Worm (Caenorhabditis elegans) whole organism, L1 larva: Measurements from ENCODE around the gene C17H11.6.
A peak's percentile ranks its signal among the peaks of the same experiment; 100 is the strongest.

Source experiments
- Y116A8C.19 ChIP-seq: sonication (generic microtip); optimal IDR thresholded peaks from 2 replicates; lab custom pipeline; 2016; ENCODE audit warnings: missing compliant biosample characterization, missing genetic modification characterization, borderline replicate concordance
- aha-1 ChIP-seq: fragments of 150-350 bp; optimal IDR thresholded peaks from 2 replicates; lab custom pipeline; 2014; ENCODE audit warnings: missing biosample characterization, missing genetic modification characterization
- blmp-1 ChIP-seq: fragments of 150-350 bp; optimal IDR thresholded peaks from 2 replicates; lab custom pipeline; 2014; ENCODE audit warnings: missing biosample characterization, missing genetic modification characterization
- ceh-8 ChIP-seq: fragments of 200-800 bp; sonication (Bioruptor generic); optimal IDR thresholded peaks from 2 replicates; lab custom pipeline; 2018; ENCODE audit warnings: mild to moderate bottlenecking, missing genetic modification characterization, moderate library complexity, missing compliant biosample characterization
- ceh-82 ChIP-seq, 3 experiments: fragments of 150-350 bp in 1 of 3; sonication (generic microtip) in 2 of 3; optimal IDR thresholded peaks; 2 replicates each; lab custom pipeline; 2014 to 2017; ENCODE audit warnings: missing biosample characterization in 3 of 3, missing genetic modification characterization in 3 of 3
- ceh-88 ChIP-seq: fragments of 200-800 bp; sonication (Bioruptor generic); IDR thresholded peaks from 2 replicates; pipeline ENCODE4 v1.3.6; 2022; ENCODE audit warnings: missing genetic modification characterization, missing compliant biosample characterization
- dsc-1 ChIP-seq: sonication (generic microtip); optimal IDR thresholded peaks from 2 replicates; lab custom pipeline; 2016; ENCODE audit warnings: mild to moderate bottlenecking, missing genetic modification characterization, missing compliant biosample characterization
- efl-1 ChIP-seq, 4 experiments: fragments of 150-350 bp; optimal IDR thresholded peaks in 3 of 4; peaks in 1 of 4; 1 replicate in 1 of 4; 2 replicates in 3 of 4; lab custom pipeline; 2014; ENCODE audit warnings: missing biosample characterization in 2 of 4, missing genetic modification characterization in 2 of 4, missing genetic modification reagents in 2 of 4
- elt-2 ChIP-seq: sonication (generic microtip); optimal IDR thresholded peaks from 2 replicates; lab custom pipeline; 2016; ENCODE audit warnings: missing genetic modification characterization, mild to moderate bottlenecking, inconsistent platforms, missing compliant biosample characterization, missing genetic modification reagents
- elt-3 ChIP-seq, 6 experiments: fragments of 150-350 bp in 1 of 6; sonication (generic microtip); optimal IDR thresholded peaks; 2 replicates each; lab custom pipeline; 2017 to 2018; ENCODE audit warnings: missing biosample characterization in 6 of 6, missing genetic modification characterization in 6 of 6, inconsistent platforms in 1 of 6
- ets-5 ChIP-seq: fragments of 200-800 bp; sonication (Bioruptor generic); IDR thresholded peaks from 2 replicates; pipeline ENCODE4 v1.3.6; 2022; ENCODE audit warnings: missing genetic modification characterization, missing compliant biosample characterization
- fkh-4 ChIP-seq: sonication (generic microtip); optimal IDR thresholded peaks from 2 replicates; lab custom pipeline; 2016; ENCODE audit warnings: missing compliant biosample characterization, missing genetic modification characterization, borderline replicate concordance
- fos-1 ChIP-seq: fragments of 150-350 bp; optimal IDR thresholded peaks from 2 replicates; lab custom pipeline; 2014; ENCODE audit warnings: missing biosample characterization, missing genetic modification characterization
- hpl-2 ChIP-seq: fragments of 150-350 bp; optimal IDR thresholded peaks from 2 replicates; lab custom pipeline; 2014; ENCODE audit warnings: missing biosample characterization, missing genetic modification reagents, missing genetic modification characterization
- jun-1 ChIP-seq: fragments of 150-350 bp; optimal IDR thresholded peaks from 2 replicates; lab custom pipeline; 2014; ENCODE audit warnings: missing biosample characterization, missing genetic modification reagents, missing genetic modification characterization
- lin-15B ChIP-seq: fragments of 150-350 bp; sonication (generic microtip); optimal IDR thresholded peaks from 3 replicates; lab custom pipeline; 2014; ENCODE audit warnings: missing biosample characterization, missing genetic modification characterization
- lin-35 ChIP-seq, 2 experiments: fragments of 150-350 bp; optimal IDR thresholded peaks; 2 replicates each; lab custom pipeline; 2014; ENCODE audit warnings: missing biosample characterization in 2 of 2, missing genetic modification characterization in 2 of 2, missing genetic modification reagents in 2 of 2
- lin-39 ChIP-seq: fragments of 150-350 bp; optimal IDR thresholded peaks from 2 replicates; lab custom pipeline; 2014; ENCODE audit warnings: missing biosample characterization, missing genetic modification reagents, missing genetic modification characterization
- lir-3 ChIP-seq: sonication (generic microtip); optimal IDR thresholded peaks from 2 replicates; lab custom pipeline; 2016; ENCODE audit warnings: mild to moderate bottlenecking, missing genetic modification characterization, moderate library complexity, missing compliant biosample characterization; ENCODE audit not compliant: poor library complexity
- lsy-2 ChIP-seq, 2 experiments: fragments of 150-350 bp; optimal IDR thresholded peaks; 2 replicates each; lab custom pipeline; 2014; ENCODE audit warnings: missing biosample characterization in 2 of 2, missing genetic modification characterization in 2 of 2
- mdl-1 ChIP-seq, 2 experiments: fragments of 150-350 bp; optimal IDR thresholded peaks; 2 replicates each; lab custom pipeline; 2014 to 2017; ENCODE audit warnings: missing biosample characterization in 2 of 2, missing genetic modification characterization in 2 of 2, inconsistent platforms in 1 of 2
- mep-1 ChIP-seq: fragments of 150-350 bp; optimal IDR thresholded peaks from 2 replicates; lab custom pipeline; 2014; ENCODE audit warnings: missing biosample characterization, missing genetic modification characterization
- nhr-19 ChIP-seq: fragments of 200-800 bp; sonication (Bioruptor generic); conservative IDR thresholded peaks from 2 replicates; pipeline ENCODE4 v1.3.6; 2022; ENCODE audit warnings: missing genetic modification characterization, missing compliant biosample characterization
- nhr-20 ChIP-seq: sonication (generic microtip); optimal IDR thresholded peaks from 2 replicates; lab custom pipeline; 2016; ENCODE audit warnings: mild to moderate bottlenecking, missing genetic modification characterization, missing compliant biosample characterization
- nhr-47 ChIP-seq: sonication (generic microtip); optimal IDR thresholded peaks from 2 replicates; lab custom pipeline; 2016; ENCODE audit warnings: mild to moderate bottlenecking, missing genetic modification characterization, moderate library complexity, missing compliant biosample characterization
- nhr-71 ChIP-seq: sonication (generic microtip); optimal IDR thresholded peaks from 2 replicates; lab custom pipeline; 2016; ENCODE audit warnings: mild to moderate bottlenecking, missing genetic modification characterization, moderate library complexity, missing compliant biosample characterization
- nhr-84 ChIP-seq: sonication (generic microtip); optimal IDR thresholded peaks from 2 replicates; lab custom pipeline; 2017; ENCODE audit warnings: missing biosample characterization, missing genetic modification characterization
- nhr-85 ChIP-seq: sonication (generic microtip); peaks from one replicate; lab custom pipeline; 2016; ENCODE audit warnings: missing genetic modification characterization, inconsistent platforms, missing compliant biosample characterization
- nhr-90 ChIP-seq: sonication (generic microtip); optimal IDR thresholded peaks from 2 replicates; lab custom pipeline; 2016; ENCODE audit warnings: mild to moderate bottlenecking, missing genetic modification characterization, missing compliant biosample characterization; ENCODE audit not compliant: poor library complexity
- pag-3 ChIP-seq: sonication (generic microtip); optimal IDR thresholded peaks from 2 replicates; lab custom pipeline; 2017; ENCODE audit warnings: missing genetic modification characterization, mild to moderate bottlenecking, missing compliant biosample characterization, antibody characterized with exemption, borderline replicate concordance; ENCODE audit not compliant: insufficient read depth
- pqm-1 ChIP-seq: sonication (generic microtip); optimal IDR thresholded peaks from 3 replicates; lab custom pipeline; 2017; ENCODE audit warnings: missing biosample characterization, missing genetic modification characterization
- rnt-1 ChIP-seq: sonication (generic microtip); optimal IDR thresholded peaks from 2 replicates; lab custom pipeline; 2016; ENCODE audit warnings: mild to moderate bottlenecking, missing genetic modification characterization, moderate library complexity, missing compliant biosample characterization
- skn-1 ChIP-seq: fragments of 150-350 bp; optimal IDR thresholded peaks from 2 replicates; lab custom pipeline; 2014; ENCODE audit warnings: missing biosample characterization, missing genetic modification characterization
- sptf-1 ChIP-seq: fragments of 150-350 bp; optimal IDR thresholded peaks from 2 replicates; lab custom pipeline; 2014; ENCODE audit warnings: missing biosample characterization, missing genetic modification characterization
- swsn-7 ChIP-seq: sonication (generic microtip); optimal IDR thresholded peaks from 2 replicates; lab custom pipeline; 2016; ENCODE audit warnings: missing genetic modification characterization, missing compliant biosample characterization
- tlp-1 ChIP-seq: fragments of 150-350 bp; optimal IDR thresholded peaks from 2 replicates; lab custom pipeline; 2014; ENCODE audit warnings: missing biosample characterization, missing genetic modification characterization
- unc-130 ChIP-seq: fragments of 150-350 bp; optimal IDR thresholded peaks from 2 replicates; lab custom pipeline; 2017; ENCODE audit warnings: missing biosample characterization, missing genetic modification characterization, inconsistent platforms
- unc-30 ChIP-seq: sonication (generic microtip); optimal IDR thresholded peaks from 2 replicates; lab custom pipeline; 2017; ENCODE audit warnings: missing biosample characterization, missing genetic modification characterization
- unc-98 ChIP-seq: fragments of 200-800 bp; sonication (Bioruptor generic); IDR thresholded peaks from 2 replicates; pipeline ENCODE4 v1.3.6; 2022; ENCODE audit warnings: missing genetic modification characterization, missing compliant biosample characterization
- vab-15 ChIP-seq: sonication (generic microtip); optimal IDR thresholded peaks from 2 replicates; lab custom pipeline; 2017; ENCODE audit warnings: missing genotype, mild to moderate bottlenecking, missing genetic modification characterization, missing compliant biosample characterization
- xbp-1 ChIP-seq: sonication (generic microtip); optimal IDR thresholded peaks from 2 replicates; lab custom pipeline; 2016; ENCODE audit warnings: missing genetic modification characterization, missing compliant biosample characterization
- zag-1 ChIP-seq: fragments of 150-350 bp; optimal IDR thresholded peaks from 2 replicates; lab custom pipeline; 2014; ENCODE audit warnings: missing biosample characterization, missing genetic modification characterization
- ztf-4 ChIP-seq: fragments of 150-350 bp; optimal IDR thresholded peaks from 2 replicates; lab custom pipeline; 2014; ENCODE audit warnings: missing biosample characterization, missing genetic modification characterization

The C17H11.6 gene

ce11 chrX:8246126-8246525 is 42.5 kb upstream of the C17H11.6 start, which contains the start of gene kqt-2:
TSS of gene kqt-2 (minus strand) at chrX:8246369.
- no peak for TF ChIP-seq ets-5 (GFP tag; lab: Robert Waterston, UW)
- TF ChIP-seq elt-2 (tag; lab: Kevin White, UChicago), result peak; percentile 62
- TF ChIP-seq nhr-19, result no peak
- TF ChIP-seq, all 84 proteins: peak for 1

ce11 chrX:8243116-8243515 is 39.5 kb upstream of the C17H11.6 start:
- TF ChIP-seq elt-2 (tag; lab: Kevin White, UChicago), result peak; percentile 93
- TF ChIP-seq jun-1 (tag; lab: Kevin White, UChicago), result peak; percentile 52
- TF ChIP-seq ceh-8 (GFP tag; lab: Kevin White, UChicago), result no peak
- TF ChIP-seq lin-35 (GFP tag; optimal IDR thresholded peaks at IDR 0.05; lab: Kevin White, UChicago), result peak in 1 of 2 experiments; percentile 44
- TF ChIP-seq nhr-20 (tag; lab: Kevin White, UChicago), result peak; percentile 14
- peak; percentile 6 for TF ChIP-seq hpl-2 (GFP tag; lab: Kevin White, UChicago)
- TF ChIP-seq tlp-1 (tag; lab: Kevin White, UChicago), result peak; percentile 37
- no peak for TF ChIP-seq lin-39
- TF ChIP-seq pqm-1 (tag; lab: Kevin White, UChicago), result peak; percentile 61
- TF ChIP-seq ets-5 (GFP tag; lab: Robert Waterston, UW), result no peak
- TF ChIP-seq aha-1, result no peak
- no peak for TF ChIP-seq lsy-2 (tag; optimal IDR thresholded peaks at IDR 0.05; lab: Kevin White, UChicago)
- TF ChIP-seq xbp-1 (tag; lab: Kevin White, UChicago), result peak; percentile 12
- TF ChIP-seq mdl-1 (tag; optimal IDR thresholded peaks at IDR 0.05; lab: Kevin White, UChicago), result peak in 1 of 2 experiments; percentile 44

- TF ChIP-seq unc-30 (tag; lab: Kevin White, UChicago), result no peak
- TF ChIP-seq elt-2 (tag; lab: Kevin White, UChicago), result peak; percentile 86
- peak in 1 of 2 experiments; percentile 3 for TF ChIP-seq lin-35 (GFP tag; optimal IDR thresholded peaks at IDR 0.05; lab: Kevin White, UChicago)
- TF ChIP-seq nhr-90, result peak; percentile 5
- peak in 1 of 2 experiments; percentile 50 for TF ChIP-seq mdl-1 (tag; optimal IDR thresholded peaks at IDR 0.05; lab: Kevin White, UChicago)
- no peak for TF ChIP-seq dsc-1 (tag; lab: Kevin White, UChicago)
- TF ChIP-seq nhr-71, result peak; percentile 29
These were observed 38.3 kb upstream of the C17H11.6 start, which contains the start of gene endu-2 for ce11 chrX:8241906-8242305. TSS of gene endu-2 (plus strand) at chrX:8242301.

ce11 chrX:8238639-8239055 is 35.1 kb upstream of the C17H11.6 start:
- peak; percentile 85 for TF ChIP-seq nhr-20 (tag; lab: Kevin White, UChicago)
- peak in 2 of 6 experiments; percentile 71 to 92 for TF ChIP-seq elt-3 (tag; optimal IDR thresholded peaks at IDR 0.05; lab: Kevin White, UChicago)
- TF ChIP-seq nhr-85 (tag; lab: Kevin White, UChicago), result peak; percentile 98
- TF ChIP-seq rnt-1 (tag; lab: Kevin White, UChicago), result no peak
- TF ChIP-seq sptf-1 (tag; lab: Kevin White, UChicago), result no peak
- no peak for TF ChIP-seq jun-1 (tag; lab: Kevin White, UChicago)
- TF ChIP-seq nhr-90, result peak; percentile 79
- peak; percentile 54 for TF ChIP-seq nhr-47
- TF ChIP-seq pag-3 (tag; lab: Kevin White, UChicago), result peak; percentile 43
- TF ChIP-seq ceh-88, result peak; percentile 22; the same call in 1 of the 2 replicates
- peak; percentile 80 for TF ChIP-seq nhr-71
- TF ChIP-seq elt-2 (tag; lab: Kevin White, UChicago), result peak; percentile 83
- peak; percentile 15 for TF ChIP-seq mep-1 (tag; lab: Kevin White, UChicago)
- no peak for TF ChIP-seq unc-130 (tag; lab: Kevin White, UChicago)
- TF ChIP-seq nhr-19, result peak; percentile 38; the same call in 1 of the 2 replicates
- TF ChIP-seq zag-1 (tag; lab: Kevin White, UChicago), result no peak
- peak; percentile 35 for TF ChIP-seq skn-1 (tag; lab: Kevin White, UChicago)
- no peak for TF ChIP-seq fos-1
- TF ChIP-seq unc-30 (tag; lab: Kevin White, UChicago), result no peak
- TF ChIP-seq mdl-1 (tag; optimal IDR thresholded peaks at IDR 0.05; lab: Kevin White, UChicago), result peak in 1 of 2 experiments; percentile 81
- peak; percentile 17 to 57 for TF ChIP-seq lsy-2 (tag; optimal IDR thresholded peaks at IDR 0.05; lab: Kevin White, UChicago)
- peak; percentile 72 for TF ChIP-seq blmp-1 (tag; lab: Kevin White, UChicago)
- no peak for TF ChIP-seq lin-15B (tag; lab: Kevin White, UChicago)
- TF ChIP-seq lir-3 (tag; lab: Kevin White, UChicago), result peak; percentile 3
- TF ChIP-seq swsn-7 (tag; lab: Kevin White, UChicago), result no peak
- no peak for TF ChIP-seq ets-5 (GFP tag; lab: Robert Waterston, UW)
- TF ChIP-seq unc-98 (GFP tag; lab: Robert Waterston, UW), result no peak
- TF ChIP-seq fkh-4 (tag; lab: Kevin White, UChicago), result no peak
- TF ChIP-seq nhr-84, result no peak
- TF ChIP-seq ceh-82 (tag; optimal IDR thresholded peaks at IDR 0.05; lab: Kevin White, UChicago), result no peak
- peak in 1 of 2 experiments; percentile 26 for TF ChIP-seq efl-1 (optimal IDR thresholded peaks at IDR 0.05; lab: Kevin White, UChicago)
- TF ChIP-seq efl-1 (GFP tag; optimal IDR thresholded peaks at IDR 0.05 in 1 of 2; lab: Kevin White, UChicago), result peak in 1 of 2 experiments; percentile 94
- TF ChIP-seq ztf-4 (tag; lab: Kevin White, UChicago), result no peak
- no peak for TF ChIP-seq Y116A8C.19 (tag; lab: Kevin White, UChicago)
- TF ChIP-seq vab-15 (tag; lab: Kevin White, UChicago), result peak; percentile 66
